Fruit fly (Drosophila melanogaster) whole organism, wandering third instar larva: Measurements from ENCODE around the gene CG1146.
A peak's percentile ranks its signal among the peaks of the same experiment; 100 is the strongest.

Experiments
- Abd-B ChIP-seq: fragments of >200 bp; optimal IDR thresholded peaks from 2 replicates; lab custom pipeline; 2017; ENCODE audit warnings: missing biosample characterization, missing genetic modification characterization
- CG32264 ChIP-seq: fragments of 200-800 bp; sonication (Bioruptor generic); optimal IDR thresholded peaks from 2 replicates; lab custom pipeline; 2016; ENCODE audit warnings: missing biosample characterization, missing genetic modification characterization
- CG9705 ChIP-seq: fragments of 200-800 bp; sonication (Bioruptor generic); optimal IDR thresholded peaks from 2 replicates; lab custom pipeline; 2018; ENCODE audit warnings: missing biosample characterization, mild to moderate bottlenecking, missing genetic modification characterization
- CrebA ChIP-seq: fragments of 200-800 bp; sonication (Bioruptor generic); optimal IDR thresholded peaks from 2 replicates; lab custom pipeline; 2016; ENCODE audit warnings: missing biosample characterization, mild to moderate bottlenecking, missing genetic modification characterization, borderline replicate concordance
- Dfd ChIP-seq: fragments of >200 bp; optimal IDR thresholded peaks from 2 replicates; lab custom pipeline; 2017; ENCODE audit warnings: missing biosample characterization, missing genetic modification characterization
- Dif ChIP-seq: fragments of 200-275, 200-300 bp; sonication (Bioruptor generic); optimal IDR thresholded peaks from 2 replicates; lab custom pipeline; 2018; ENCODE audit warnings: missing biosample characterization, missing genetic modification characterization; ENCODE audit not compliant: partially characterized antibody
- GATAd ChIP-seq: sonication (Bioruptor generic); optimal IDR thresholded peaks from 2 replicates; lab custom pipeline; 2016; ENCODE audit warnings: missing biosample characterization, missing genetic modification characterization
- HLH106 ChIP-seq: fragments of 200-800 bp; optimal IDR thresholded peaks from 3 replicates; lab custom pipeline; 2019; ENCODE audit warnings: missing biosample characterization, mild to moderate bottlenecking, missing genetic modification characterization, moderate library complexity
- Hnf4 ChIP-seq: fragments of 200-800 bp; sonication (Bioruptor generic); optimal IDR thresholded peaks from 2 replicates; lab custom pipeline; 2016; ENCODE audit warnings: missing biosample characterization, mild to moderate bottlenecking, missing genetic modification characterization
- Hr78 ChIP-seq: fragments of >200 bp; optimal IDR thresholded peaks from 2 replicates; lab custom pipeline; 2017; ENCODE audit warnings: missing biosample characterization, missing genetic modification characterization
- Hr83 ChIP-seq: fragments of 200-300 bp; sonication (Bioruptor generic); optimal IDR thresholded peaks from 2 replicates; lab custom pipeline; 2016; ENCODE audit warnings: missing biosample characterization, mild to moderate bottlenecking, missing genetic modification characterization, moderate library complexity; ENCODE audit not compliant: poor library complexity, severe bottlenecking
- Jra ChIP-seq: sonication (Bioruptor generic); optimal IDR thresholded peaks from 2 replicates; lab custom pipeline; 2016; ENCODE audit warnings: missing biosample characterization, missing genetic modification characterization
- Mio ChIP-seq: sonication (Bioruptor generic); optimal IDR thresholded peaks from 2 replicates; lab custom pipeline; 2016; ENCODE audit warnings: missing biosample characterization, missing genetic modification characterization
- Myc ChIP-seq: fragments of >200 bp; optimal IDR thresholded peaks from 2 replicates; lab custom pipeline; 2017
- N ChIP-seq: fragments of >200 bp; optimal IDR thresholded peaks from 2 replicates; lab custom pipeline; 2018; ENCODE audit warnings: missing biosample characterization, missing external identifiers, missing genetic modification characterization
- OdsH ChIP-seq: fragments of 200-800 bp; sonication (Bioruptor generic); optimal IDR thresholded peaks from 2 replicates; lab custom pipeline; 2016; ENCODE audit warnings: missing biosample characterization, mild to moderate bottlenecking, missing genetic modification characterization
- Rel ChIP-seq, 2 experiments: fragments of 200-800 bp; sonication (Bioruptor generic) in 1 of 2; optimal IDR thresholded peaks; 2 replicates in 1 of 2; 3 replicates in 1 of 2; lab custom pipeline; 2016 to 2019; ENCODE audit warnings: mild to moderate bottlenecking in 2 of 2, missing biosample characterization in 2 of 2, missing genetic modification characterization in 2 of 2, moderate library complexity in 1 of 2
- Sp1 ChIP-seq: fragments of 200-800 bp; sonication (Bioruptor generic); optimal IDR thresholded peaks from 3 replicates; lab custom pipeline; 2019; ENCODE audit warnings: missing biosample characterization, mild to moderate bottlenecking, missing genetic modification characterization, moderate library complexity
- Vsx2 ChIP-seq: fragments of 200-300, 225-300 bp; sonication (Bioruptor generic); optimal IDR thresholded peaks from 2 replicates; lab custom pipeline; 2018; ENCODE audit warnings: missing biosample characterization, missing genetic modification characterization; ENCODE audit not compliant: partially characterized antibody
- br ChIP-seq: fragments of 200-800 bp; sonication (Bioruptor generic); optimal IDR thresholded peaks from 2 replicates; lab custom pipeline; 2016; ENCODE audit warnings: missing biosample characterization, missing genetic modification characterization
- brk ChIP-seq: fragments of 200-800 bp; sonication (Bioruptor generic); optimal IDR thresholded peaks from 2 replicates; lab custom pipeline; 2016; ENCODE audit warnings: missing biosample characterization, mild to moderate bottlenecking, missing genetic modification characterization
- dl ChIP-seq, 2 experiments: fragments of 175-275, 200-275 bp in 1 of 2; fragments of 200-275 bp in 1 of 2; sonication (Bioruptor generic); optimal IDR thresholded peaks; lab custom pipeline; 2018; ENCODE audit warnings: mild to moderate bottlenecking in 2 of 2, missing biosample characterization in 2 of 2, missing genetic modification characterization in 2 of 2, moderate library complexity in 2 of 2; ENCODE audit not compliant: partially characterized antibody in 2 of 2, insufficient read depth in 1 of 2
- dmrt93B ChIP-seq: fragments of 200-800 bp; sonication (Bioruptor generic); optimal IDR thresholded peaks from 2 replicates; lab custom pipeline; 2018; ENCODE audit warnings: missing biosample characterization, mild to moderate bottlenecking, missing genetic modification characterization
- dsf ChIP-seq: sonication (Bioruptor generic); optimal IDR thresholded peaks from 2 replicates; lab custom pipeline; 2016; ENCODE audit warnings: missing biosample characterization, missing genetic modification characterization, borderline replicate concordance
- ey ChIP-seq: fragments of 200-800 bp; sonication (Bioruptor generic); optimal IDR thresholded peaks from 2 replicates; lab custom pipeline; 2016; ENCODE audit warnings: missing biosample characterization, missing genetic modification characterization
- foxo ChIP-seq, 2 experiments: fragments of 200-800 bp; sonication (Bioruptor generic); optimal IDR thresholded peaks; 2 replicates in 1 of 2; 3 replicates in 1 of 2; lab custom pipeline; 2016 to 2017; ENCODE audit warnings: missing biosample characterization in 2 of 2, missing genetic modification characterization in 2 of 2
- fru ChIP-seq: fragments of 200-800 bp; sonication (Bioruptor generic); optimal IDR thresholded peaks from 3 replicates; lab custom pipeline; 2016; ENCODE audit warnings: missing biosample characterization, mild to moderate bottlenecking, missing genetic modification characterization
- h ChIP-seq: fragments of 200-800 bp; sonication (Bioruptor generic); optimal IDR thresholded peaks from 3 replicates; lab custom pipeline; 2016; ENCODE audit warnings: missing biosample characterization, mild to moderate bottlenecking, missing genetic modification characterization
- jim ChIP-seq: fragments of 175-275, 200-325 bp; sonication (Bioruptor generic); optimal IDR thresholded peaks from 2 replicates; lab custom pipeline; 2016; ENCODE audit warnings: missing biosample characterization, mild to moderate bottlenecking, missing genetic modification characterization
- lola ChIP-seq: fragments of >200 bp; optimal IDR thresholded peaks from 2 replicates; lab custom pipeline; 2017; ENCODE audit warnings: missing biosample characterization, missing genetic modification characterization
- pan ChIP-seq: fragments of >200 bp; optimal IDR thresholded peaks from 2 replicates; lab custom pipeline; 2017
- psq ChIP-seq: fragments of 200-800 bp; sonication (Bioruptor generic); optimal IDR thresholded peaks from 3 replicates; lab custom pipeline; 2017; ENCODE audit warnings: missing biosample characterization, mild to moderate bottlenecking, missing genetic modification characterization, moderate library complexity
- rgr ChIP-seq: fragments of 200-800 bp; sonication (Bioruptor generic); optimal IDR thresholded peaks from 3 replicates; lab custom pipeline; 2016; ENCODE audit warnings: missing biosample characterization, mild to moderate bottlenecking, missing genetic modification characterization
- sage ChIP-seq: fragments of 200-800 bp; sonication (Bioruptor generic); optimal IDR thresholded peaks from 2 replicates; lab custom pipeline; 2016; ENCODE audit warnings: missing biosample characterization, mild to moderate bottlenecking, missing genetic modification characterization
- sv ChIP-seq: fragments of 200-800 bp; sonication (Bioruptor generic); optimal IDR thresholded peaks from 3 replicates; lab custom pipeline; 2016; ENCODE audit warnings: missing biosample characterization, missing genetic modification characterization
- tai ChIP-seq: sonication (Bioruptor generic); optimal IDR thresholded peaks from 2 replicates; lab custom pipeline; 2016; ENCODE audit warnings: missing biosample characterization, missing genetic modification characterization
- usp ChIP-seq: fragments of >200 bp; optimal IDR thresholded peaks from 2 replicates; lab custom pipeline; 2017; ENCODE audit warnings: missing biosample characterization, missing genetic modification characterization
- woc ChIP-seq: sonication (Bioruptor generic); optimal IDR thresholded peaks from 2 replicates; lab custom pipeline; 2016; ENCODE audit warnings: missing biosample characterization, mild to moderate bottlenecking, missing genetic modification characterization

CG1146 gene

dm6 chr3L:2475564-2476260 is 12.9 kb upstream of the CG1146 start, which contains the start of gene CG16762 (continued):
- TF ChIP-seq CG32264 (GFP tag; lab: Kevin White, UChicago), result peak; percentile 37
- no peak for TF ChIP-seq Dif (GFP tag; lab: Kevin White, UChicago)

dm6 chr3L:2476941-2477340 is 11.7 kb upstream of the CG1146 start:
- TF ChIP-seq CrebA (GFP tag; lab: Kevin White, UChicago), result no peak
- TF ChIP-seq Hr83 (GFP tag; lab: Kevin White, UChicago), result no peak
- TF ChIP-seq CG9705 (GFP tag; lab: Kevin White, UChicago), result no peak
- TF ChIP-seq rgr (GFP tag; lab: Kevin White, UChicago), result no peak
- TF ChIP-seq, all 38 proteins: peak for 0

- TF ChIP-seq HLH106 (tag; lab: Kevin White, UChicago) (no peak), CrebA (GFP tag; lab: Kevin White, UChicago) (no peak), Vsx2 (GFP tag; lab: Kevin White, UChicago) (no peak), lola (no peak)
Measured at dm6 chr3L:2478349-2478959, 10.2 kb upstream of the CG1146 start, which contains the start of gene Cyp4d20. Gene Cyp4d20, minus strand, starts transcription at chr3L:2478448.

- TF ChIP-seq Dfd (GFP tag; lab: Kevin White, UChicago) (no peak), usp (GFP tag; lab: Kevin White, UChicago) (no peak), Abd-B (GFP tag; lab: Kevin White, UChicago) (no peak), Myc (lab: Kevin White, UChicago) (no peak), CrebA (GFP tag; lab: Kevin White, UChicago) (no peak), sv (GFP tag; lab: Kevin White, UChicago) (peak; percentile 30), fru (GFP tag; lab: Kevin White, UChicago) (peak; percentile 77), dsf (no peak), lola (no peak), OdsH (GFP tag; lab: Kevin White, UChicago) (peak; percentile 73), Hnf4 (GFP tag; lab: Kevin White, UChicago) (peak; percentile 49), Hr83 (GFP tag; lab: Kevin White, UChicago) (no peak), Rel (GFP tag; optimal IDR thresholded peaks at IDR 0.05; lab: Kevin White, UChicago) (no peak), Rel (tag; optimal IDR thresholded peaks at IDR 0.05; lab: Kevin White, UChicago) (peak; percentile 19), tai (GFP tag; lab: Kevin White, UChicago) (no peak), h (peak; percentile 83), dl (GFP tag; optimal IDR thresholded peaks at IDR 0.05; lab: Kevin White, UChicago; ENCODE audit: insufficient read depth in 1 of 2, partially characterized antibody in 2 of 2) (no peak), dmrt93B (GFP tag; lab: Kevin White, UChicago) (peak; percentile 58), brk (peak; percentile 20), N (GFP tag; lab: Kevin White, UChicago) (no peak), Sp1 (GFP tag; lab: Kevin White, UChicago) (peak; percentile 63), br (GFP tag; lab: Kevin White, UChicago) (peak; percentile 70), Jra (GFP tag; lab: Kevin White, UChicago) (peak; percentile 42), Vsx2 (GFP tag; lab: Kevin White, UChicago) (no peak), woc (GFP tag; lab: Kevin White, UChicago) (peak; percentile 50), CG9705 (GFP tag; lab: Kevin White, UChicago) (peak; percentile 37), Mio (GFP tag; lab: Kevin White, UChicago) (no peak), pan (lab: Kevin White, UChicago) (no peak), Hr78 (GFP tag; lab: Kevin White, UChicago) (no peak), HLH106 (tag; lab: Kevin White, UChicago) (peak; percentile 79), psq (peak; percentile 58), Dif (GFP tag; lab: Kevin White, UChicago) (no peak), CG32264 (GFP tag; lab: Kevin White, UChicago) (no peak), rgr (GFP tag; lab: Kevin White, UChicago) (peak; percentile 55), GATAd (GFP tag; lab: Kevin White, UChicago) (no peak), sage (GFP tag; lab: Kevin White, UChicago) (no peak), ey (GFP tag; lab: Kevin White, UChicago) (peak; percentile 66), foxo (GFP tag; optimal IDR thresholded peaks at IDR 0.05; lab: Kevin White, UChicago) (peak in 1 of 2 experiments; percentile 78), jim (GFP tag; lab: Kevin White, UChicago) (no peak)
Measured at dm6 chr3L:2479250-2479649, 9.4 kb upstream of the CG1146 start.
